Worm (Caenorhabditis elegans) whole organism, L4/young adult: ENCODE data around the gene abch-1.

Experiments
- dao-5 ChIP-seq: sonication (generic microtip); optimal IDR thresholded peaks from 2 replicates; lab custom pipeline; 2016; ENCODE audit warnings: missing genotype, missing genetic modification characterization, moderate library complexity, missing compliant biosample characterization
- him-1 ChIP-seq: sonication (generic microtip); optimal IDR thresholded peaks from 2 replicates; lab custom pipeline; 2016; ENCODE audit warnings: missing genotype, missing genetic modification reagents, missing genetic modification characterization, missing compliant biosample characterization

DNA sequence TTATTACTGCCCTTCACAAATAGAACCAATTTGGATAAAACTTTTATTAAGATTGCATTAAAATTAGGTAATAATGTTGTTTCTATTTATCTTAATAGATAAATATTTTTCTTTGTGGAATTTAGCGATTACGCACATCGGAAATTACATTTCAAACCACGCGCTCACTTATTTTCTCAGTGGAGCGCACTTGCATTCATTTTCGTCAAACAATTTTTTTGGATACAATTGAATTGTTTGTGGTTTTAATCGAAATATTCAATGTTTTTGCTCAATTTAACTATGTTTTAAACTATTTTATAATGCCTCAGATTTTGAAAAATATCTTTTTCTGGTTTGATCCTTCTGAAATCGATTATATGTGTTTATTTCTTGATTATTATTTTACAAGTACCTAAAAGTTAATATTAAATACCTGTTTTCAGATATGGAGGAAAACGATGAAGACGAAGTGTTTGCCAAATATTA lies 4.6 kb upstream of the abch-1 start, which contains the start of gene utp-20:
- TF ChIP-seq dao-5 (tag; lab: Kevin White, UChicago) (no peak), him-1 (tag; lab: Kevin White, UChicago) (no peak)
